Fruit fly (Drosophila melanogaster) Kc167 (cell line): ENCODE data around the gene NANS.

Experiments
- Myc ChIP-seq: fragments of >200 bp; optimal IDR thresholded peaks from 2 replicates; lab custom pipeline; 2017; ENCODE audit warnings: missing external identifiers
- Sin3A ChIP-seq: fragments of >200 bp; optimal IDR thresholded peaks from 2 replicates; lab custom pipeline; 2018; ENCODE audit warnings: missing external identifiers
- h ChIP-seq: fragments of >200 bp; optimal IDR thresholded peaks from 3 replicates; lab custom pipeline; 2018; ENCODE audit warnings: missing external identifiers
- ttk ChIP-seq: sonication (Bioruptor generic); optimal IDR thresholded peaks from 2 replicates; lab custom pipeline; 2017; ENCODE audit warnings: missing external identifiers

dm6 chr3R:12402935-12403334 lies 23.4 kb upstream of the NANS start:
- TF ChIP-seq Sin3A (lab: Kevin White, UChicago) (no peak), ttk (lab: Kevin White, UChicago) (no peak), h (lab: Kevin White, UChicago) (no peak), Myc (lab: Kevin White, UChicago) (no peak)
